Fruit fly (Drosophila melanogaster) whole organism, embryonic: ENCODE results near the gene bark.
A peak's percentile ranks its signal among the peaks of the same experiment; 100 is the strongest.

ENCODE experiments used
- Blimp-1 ChIP-seq: fragments of 200-800 bp; sonication (Bioruptor generic); optimal IDR thresholded peaks from 3 replicates; lab custom pipeline; 2018; ENCODE audit warnings: missing biosample characterization, missing genetic modification characterization, mild to moderate bottlenecking, moderate library complexity, missing genetic modification reagents
- CG10267 ChIP-seq: fragments of 200-800 bp; sonication (Bioruptor generic); optimal IDR thresholded peaks from 2 replicates; lab custom pipeline; 2018; ENCODE audit warnings: missing biosample characterization, mild to moderate bottlenecking, missing genetic modification characterization, moderate library complexity
- CG10959 ChIP-seq: fragments of 200-800 bp; sonication (Bioruptor generic); IDR thresholded peaks from 2 replicates; pipeline ENCODE4 v1.3.6; 2022; ENCODE audit warnings: missing biosample characterization, missing genetic modification characterization
- CG10979 ChIP-seq: fragments of 200-800 bp; sonication (Bioruptor generic); optimal IDR thresholded peaks from 2 replicates; lab custom pipeline; 2018; ENCODE audit warnings: missing biosample characterization, mild to moderate bottlenecking, missing genetic modification characterization, moderate library complexity
- CG12219 ChIP-seq: fragments of 200-800 bp; sonication (Bioruptor generic); optimal IDR thresholded peaks from 3 replicates; lab custom pipeline; 2018; ENCODE audit warnings: missing biosample characterization, mild to moderate bottlenecking, missing genetic modification characterization
- CG1529 ChIP-seq: fragments of 200-800 bp; sonication (Bioruptor generic); optimal IDR thresholded peaks from 3 replicates; lab custom pipeline; 2018; ENCODE audit warnings: missing biosample characterization, missing genetic modification characterization
- CG16815 ChIP-seq: fragments of 200-800 bp; sonication (Bioruptor generic); optimal IDR thresholded peaks from 3 replicates; lab custom pipeline; 2017; ENCODE audit warnings: missing biosample characterization, mild to moderate bottlenecking, missing genetic modification characterization
- CG2202 ChIP-seq: fragments of 200-800 bp; sonication (Bioruptor generic); optimal IDR thresholded peaks from 2 replicates; lab custom pipeline; 2018; ENCODE audit warnings: missing biosample characterization, mild to moderate bottlenecking, missing genetic modification characterization
- CG2678 ChIP-seq: fragments of 200-800 bp; sonication (Bioruptor generic); optimal IDR thresholded peaks from 3 replicates; lab custom pipeline; 2019; ENCODE audit warnings: missing biosample characterization, mild to moderate bottlenecking, missing genetic modification characterization, moderate library complexity
- CG2712 ChIP-seq: fragments of 200-800 bp; optimal IDR thresholded peaks from 3 replicates; lab custom pipeline; 2019; ENCODE audit warnings: missing biosample characterization, mild to moderate bottlenecking, missing genetic modification characterization, moderate library complexity
- CG30403 ChIP-seq: fragments of 200-800 bp; sonication (Bioruptor generic); optimal IDR thresholded peaks from 3 replicates; lab custom pipeline; 2016; ENCODE audit warnings: missing biosample characterization, missing genetic modification characterization
- CG4424 ChIP-seq: fragments of 200-800 bp; sonication (Bioruptor generic); optimal IDR thresholded peaks from 3 replicates; lab custom pipeline; 2016; ENCODE audit warnings: missing biosample characterization, missing genetic modification characterization
- CG4707 ChIP-seq: fragments of 200-800 bp; sonication (Bioruptor generic); optimal IDR thresholded peaks from 2 replicates; lab custom pipeline; 2018; ENCODE audit warnings: missing biosample characterization, mild to moderate bottlenecking, missing genetic modification characterization, moderate library complexity
- CG5180 ChIP-seq: fragments of 200-800 bp; sonication (Bioruptor generic); optimal IDR thresholded peaks from 3 replicates; lab custom pipeline; 2017; ENCODE audit warnings: missing biosample characterization, missing genetic modification characterization, mild to moderate bottlenecking, moderate library complexity, missing genetic modification reagents
- CG6254 ChIP-seq: fragments of 200-800 bp; sonication (Bioruptor generic); optimal IDR thresholded peaks from 3 replicates; lab custom pipeline; 2017; ENCODE audit warnings: mild to moderate bottlenecking, missing biosample characterization, missing genetic modification reagents, missing genetic modification characterization
- CG6689 ChIP-seq: fragments of 200-800 bp; sonication (Bioruptor generic); IDR thresholded peaks from 2 replicates; pipeline ENCODE4 v1.3.6; 2022; ENCODE audit warnings: missing biosample characterization, missing genetic modification characterization
- CG7745 ChIP-seq: fragments of 200-800 bp; sonication (Bioruptor generic); optimal IDR thresholded peaks from 2 replicates; lab custom pipeline; 2018; ENCODE audit warnings: missing biosample characterization, mild to moderate bottlenecking, missing genetic modification characterization, moderate library complexity
- CG7839 ChIP-seq: fragments of 200-800 bp; sonication (Bioruptor generic); optimal IDR thresholded peaks from 3 replicates; lab custom pipeline; 2018; ENCODE audit warnings: missing biosample characterization, mild to moderate bottlenecking, missing genetic modification characterization, moderate library complexity
- CG9797 ChIP-seq: fragments of 200-800 bp; sonication (Bioruptor generic); optimal IDR thresholded peaks from 3 replicates; lab custom pipeline; 2018; ENCODE audit warnings: missing biosample characterization, mild to moderate bottlenecking, missing genetic modification characterization
- Camta ChIP-seq: fragments of 200-800 bp; sonication (Bioruptor generic); optimal IDR thresholded peaks from 2 replicates; lab custom pipeline; 2016; ENCODE audit warnings: missing biosample characterization, missing genetic modification characterization
- CoRest ChIP-seq: fragments of 200-800 bp; sonication (Bioruptor generic); optimal IDR thresholded peaks from 3 replicates; lab custom pipeline; 2018; ENCODE audit warnings: missing biosample characterization, mild to moderate bottlenecking, missing genetic modification characterization, moderate library complexity
- D ChIP-seq, 2 experiments: fragments of 200-800 bp in 1 of 2; fragments of >200 bp in 1 of 2; sonication (Bioruptor generic) in 1 of 2; optimal IDR thresholded peaks; 2 replicates in 1 of 2; 3 replicates in 1 of 2; lab custom pipeline; 2017; ENCODE audit warnings: mild to moderate bottlenecking in 1 of 2, missing biosample characterization in 1 of 2, missing genetic modification characterization in 1 of 2, missing genetic modification reagents in 1 of 2
- D19A ChIP-seq: fragments of 200-800 bp; optimal IDR thresholded peaks from 3 replicates; lab custom pipeline; 2019; ENCODE audit warnings: missing biosample characterization, mild to moderate bottlenecking, missing genetic modification characterization, moderate library complexity
- Eip74EF ChIP-seq, 2 experiments: fragments of 200-800 bp in 1 of 2; fragments of >200 bp in 1 of 2; sonication (Bioruptor generic) in 1 of 2; optimal IDR thresholded peaks; 2 replicates each; lab custom pipeline; 2017 to 2019; ENCODE audit warnings: missing biosample characterization in 2 of 2, missing genetic modification characterization in 2 of 2, mild to moderate bottlenecking in 1 of 2, moderate library complexity in 1 of 2
- Elba2 ChIP-seq: fragments of 200-800 bp; sonication (Bioruptor generic); optimal IDR thresholded peaks from 3 replicates; lab custom pipeline; 2016; ENCODE audit warnings: missing biosample characterization, missing genetic modification characterization
- Med ChIP-seq: fragments of 200-800 bp; sonication (Bioruptor generic); peaks from one replicate; lab custom pipeline; 2016; ENCODE audit warnings: missing biosample characterization, missing genetic modification characterization, mild to moderate bottlenecking, inconsistent platforms, moderate library complexity
- Optix ChIP-seq: fragments of 200-800 bp; sonication (Bioruptor generic); IDR thresholded peaks from 3 replicates; pipeline ENCODE4 v1.3.6; 2022; ENCODE audit warnings: missing biosample characterization, missing genetic modification characterization
- Sox100B ChIP-seq: fragments of 200-800 bp; sonication (Bioruptor generic); optimal IDR thresholded peaks from 3 replicates; lab custom pipeline; 2018; ENCODE audit warnings: missing biosample characterization, mild to moderate bottlenecking, missing genetic modification characterization
- Ssrp ChIP-seq: fragments of 200-800 bp; sonication (Bioruptor generic); optimal IDR thresholded peaks from 2 replicates; lab custom pipeline; 2018; ENCODE audit warnings: missing biosample characterization, mild to moderate bottlenecking, missing genetic modification characterization, moderate library complexity
- az2 ChIP-seq: fragments of 200-800 bp; sonication (Bioruptor generic); optimal IDR thresholded peaks from 3 replicates; lab custom pipeline; 2016; ENCODE audit warnings: missing biosample characterization, missing genetic modification characterization
- en ChIP-seq: fragments of 200-800 bp; sonication (Bioruptor generic); optimal IDR thresholded peaks from 2 replicates; lab custom pipeline; 2016; ENCODE audit warnings: missing biosample characterization, missing genetic modification characterization
- ewg ChIP-seq: fragments of 200-800 bp; sonication (Bioruptor generic); optimal IDR thresholded peaks from 3 replicates; lab custom pipeline; 2017; ENCODE audit warnings: mild to moderate bottlenecking, missing biosample characterization, missing genetic modification reagents, missing genetic modification characterization
- gcm ChIP-seq: fragments of 200-800 bp; sonication (Bioruptor generic); optimal IDR thresholded peaks from 2 replicates; lab custom pipeline; 2019; ENCODE audit warnings: missing biosample characterization, mild to moderate bottlenecking, missing genetic modification characterization, moderate library complexity
- gsb-n ChIP-seq: fragments of 200-800 bp; sonication (Bioruptor generic); optimal IDR thresholded peaks from 3 replicates; lab custom pipeline; 2018; ENCODE audit warnings: missing biosample characterization, mild to moderate bottlenecking, missing genetic modification characterization
- gt ChIP-seq: fragments of 200-800 bp; sonication (Bioruptor generic); IDR thresholded peaks from 2 replicates; pipeline ENCODE4 v1.3.6; 2022; ENCODE audit warnings: missing biosample characterization, missing genetic modification characterization
- inv ChIP-seq: fragments of 200-800 bp; sonication (Bioruptor generic); IDR thresholded peaks from 2 replicates; pipeline ENCODE4 v1.3.6; 2022; ENCODE audit warnings: missing biosample characterization, missing genetic modification characterization; ENCODE audit not compliant: partially characterized antibody
- jing ChIP-seq: fragments of 200-800 bp; sonication (Bioruptor generic); optimal IDR thresholded peaks from 2 replicates; lab custom pipeline; 2018; ENCODE audit warnings: missing biosample characterization, mild to moderate bottlenecking, missing genetic modification characterization
- lola ChIP-seq, 3 experiments: fragments of >200 bp in 2 of 3; fragments of 200-800 bp in 1 of 3; sonication (Bioruptor generic) in 1 of 3; optimal IDR thresholded peaks; 2 replicates each; lab custom pipeline; 2017 to 2019; ENCODE audit warnings: missing biosample characterization in 3 of 3, missing genetic modification characterization in 3 of 3, mild to moderate bottlenecking in 1 of 3, moderate library complexity in 1 of 3
- odd ChIP-seq: fragments of 200-800 bp; sonication (Bioruptor generic); optimal IDR thresholded peaks from 2 replicates; lab custom pipeline; 2017; ENCODE audit warnings: missing biosample characterization, mild to moderate bottlenecking, missing genetic modification characterization
- pan ChIP-seq, 4 experiments: fragments of >200 bp in 3 of 4; fragments of 200-800 bp in 1 of 4; sonication (Bioruptor generic) in 1 of 4; optimal IDR thresholded peaks in 3 of 4; IDR thresholded peaks in 1 of 4; 2 replicates each; pipeline versions ENCODE4 v1.3.6 to Lab custom; 2017 to 2022; ENCODE audit warnings: missing biosample characterization in 2 of 4, missing genetic modification characterization in 2 of 4, mixed read lengths in 1 of 4
- salm ChIP-seq: fragments of 200-800 bp; sonication (Bioruptor generic); optimal IDR thresholded peaks from 2 replicates; lab custom pipeline; 2018; ENCODE audit warnings: missing biosample characterization, mild to moderate bottlenecking, missing genetic modification characterization
- sc ChIP-seq, 3 experiments: fragments of >200 bp in 2 of 3; fragments of 200-800 bp in 1 of 3; sonication (Bioruptor generic) in 1 of 3; optimal IDR thresholded peaks; 2 replicates in 2 of 3; 3 replicates in 1 of 3; lab custom pipeline; 2017; ENCODE audit warnings: mild to moderate bottlenecking in 1 of 3, missing biosample characterization in 1 of 3, missing genetic modification characterization in 1 of 3, missing genetic modification reagents in 1 of 3
- shn ChIP-seq: fragments of 200-800 bp; sonication (Bioruptor generic); optimal IDR thresholded peaks from 3 replicates; lab custom pipeline; 2016; ENCODE audit warnings: missing biosample characterization, missing genetic modification characterization
- sisA ChIP-seq: fragments of 200-800 bp; sonication (Bioruptor generic); IDR thresholded peaks from 2 replicates; pipeline ENCODE4 v1.3.6; 2022; ENCODE audit warnings: missing biosample characterization, missing genetic modification characterization
- slp2 ChIP-seq: fragments of 200-800 bp; sonication (Bioruptor generic); optimal IDR thresholded peaks from 2 replicates; lab custom pipeline; 2016; ENCODE audit warnings: missing biosample characterization, missing genetic modification characterization
- stwl ChIP-seq: fragments of 200-800 bp; sonication (Bioruptor generic); optimal IDR thresholded peaks from 3 replicates; lab custom pipeline; 2018; ENCODE audit warnings: missing biosample characterization, mild to moderate bottlenecking, missing genetic modification characterization, moderate library complexity
- tio ChIP-seq: fragments of 200-800 bp; sonication (Bioruptor generic); optimal IDR thresholded peaks from 2 replicates; lab custom pipeline; 2017; ENCODE audit warnings: missing biosample characterization, missing genetic modification characterization, inconsistent platforms
- zf30C ChIP-seq: fragments of 200-800 bp; sonication (Bioruptor generic); optimal IDR thresholded peaks from 3 replicates; lab custom pipeline; 2018; ENCODE audit warnings: missing biosample characterization, mild to moderate bottlenecking, missing genetic modification characterization

The bark gene

dm6 chr2L:3851308-3851707, 64.3 kb downstream of the bark start (continued):
- TF ChIP-seq D (optimal IDR thresholded peaks at IDR 0.05; lab: Kevin White, UChicago) (no peak), D (GFP tag; optimal IDR thresholded peaks at IDR 0.05; lab: Kevin White, UChicago) (peak; percentile 42), CG10267 (peak; percentile 63), CG6689 (peak; percentile 59), gcm (GFP tag; lab: Kevin White, UChicago) (peak; percentile 39), odd (GFP tag; lab: Kevin White, UChicago) (no peak), CG7745 (tag; lab: Kevin White, UChicago) (no peak), shn (GFP tag; lab: Kevin White, UChicago) (no peak), Eip74EF (GFP tag; optimal IDR thresholded peaks at IDR 0.05; lab: Kevin White, UChicago) (peak in 1 of 2 experiments; percentile 32), CG2202 (peak; percentile 19), CG12219 (peak; percentile 10), sisA (peak; percentile 32; the same call in 1 of the 2 replicates), D19A (peak; percentile 97), salm (tag; lab: Kevin White, UChicago) (no peak), Sox100B (GFP tag; lab: Kevin White, UChicago) (peak; percentile 45), CG10979 (tag; lab: Kevin White, UChicago) (peak; percentile 82), CG1529 (GFP tag; lab: Kevin White, UChicago) (peak; percentile 42), sc (optimal IDR thresholded peaks at IDR 0.05; lab: Kevin White, UChicago) (no peak), sc (GFP tag; optimal IDR thresholded peaks at IDR 0.05; lab: Kevin White, UChicago) (peak; percentile 24), CG6254 (peak; percentile 5), CG4424 (GFP tag; lab: Kevin White, UChicago) (peak; percentile 53), ewg (peak; percentile 10), inv (GFP tag; lab: Robert Waterston, UW) (no peak), CG7839 (tag; lab: Kevin White, UChicago) (peak; percentile 63), CG30403 (peak; percentile 29), CG2678 (tag; lab: Kevin White, UChicago) (peak; percentile 62), CoRest (tag; lab: Kevin White, UChicago) (peak; percentile 51), Camta (GFP tag; lab: Kevin White, UChicago) (peak; percentile 4), CG9797 (no peak), Ssrp (tag; lab: Kevin White, UChicago) (peak; percentile 53), pan (optimal IDR thresholded peaks at IDR 0.05; lab: Kevin White, UChicago) (no peak), pan (GFP tag; optimal IDR thresholded peaks at IDR 0.05 in 1 of 2, IDR thresholded peaks at IDR 0.05 in 1 of 2) (peak in 1 of 2 experiments; percentile 15), gt (GFP tag; lab: Robert Waterston, UW) (no peak), CG5180 (GFP tag; lab: Kevin White, UChicago) (no peak)

DNA sequence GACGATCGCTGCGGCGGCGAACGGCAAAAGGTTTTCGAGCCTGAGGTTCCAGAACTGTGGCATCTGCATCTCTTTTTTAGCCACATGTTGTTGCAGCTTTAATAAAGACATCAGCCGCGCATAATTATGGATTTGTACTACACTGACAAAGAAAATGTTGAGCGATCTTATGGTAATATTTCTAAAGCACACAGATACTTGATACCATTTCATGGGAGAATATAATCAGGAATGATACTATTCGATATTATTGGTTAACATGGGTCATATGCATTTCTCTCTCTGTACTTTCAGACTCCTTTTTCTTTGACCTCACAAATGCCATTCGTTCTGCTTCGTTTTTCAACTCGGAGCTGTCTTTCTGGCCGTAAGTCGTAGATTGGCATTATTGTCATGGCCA, 65.2 kb downstream of the bark start:
- peak; percentile 49 for TF ChIP-seq CG2678 (tag; lab: Kevin White, UChicago)
- peak; percentile 54 for TF ChIP-seq az2
- TF ChIP-seq Blimp-1 (GFP tag; lab: Kevin White, UChicago) = peak; percentile 68
- peak; percentile 76 for TF ChIP-seq CG2712 (tag; lab: Kevin White, UChicago)
- TF ChIP-seq Optix = peak; percentile 37; the same call in 1 of the 3 replicates
- TF ChIP-seq CG4707 (GFP tag; lab: Kevin White, UChicago) = peak; percentile 25
- peak; percentile 87 for TF ChIP-seq gsb-n
- no peak for TF ChIP-seq Elba2
- TF ChIP-seq Med (GFP tag; lab: Kevin White, UChicago) = peak; percentile 75
- TF ChIP-seq lola (GFP tag; optimal IDR thresholded peaks at IDR 0.05; lab: Kevin White, UChicago) = peak in 1 of 3 experiments; percentile 77
- TF ChIP-seq zf30C (GFP tag; lab: Kevin White, UChicago) = peak; percentile 64
- peak; percentile 20 for TF ChIP-seq jing (GFP tag; lab: Kevin White, UChicago)
- peak; percentile 43; the same call in 1 of the 2 replicates for TF ChIP-seq CG10959 (GFP tag; lab: Robert Waterston, UW)
- TF ChIP-seq slp2 (GFP tag; lab: Kevin White, UChicago) = peak; percentile 14
- peak; percentile 47 for TF ChIP-seq CG4424 (GFP tag; lab: Kevin White, UChicago)
- TF ChIP-seq CG16815 (GFP tag; lab: Kevin White, UChicago) = peak; percentile 12
- TF ChIP-seq stwl (tag; lab: Kevin White, UChicago) = peak; percentile 2
- peak; percentile 39 for TF ChIP-seq tio
- TF ChIP-seq en (GFP tag; lab: Kevin White, UChicago) = peak; percentile 15
